Worm (Caenorhabditis elegans): ENCODE results near the gene T04C12.33.

Gene T04C12.33

ce11 chrV:11078104-11078724 is 26.2 kb downstream of the T04C12.33 start, which contains the start of gene act-2:
Gene act-2 (minus strand): TSS chrV:11078154.
- TF ChIP-seq ztf-4 (tag; optimal IDR thresholded peaks at IDR 0.05) = peak; percentile 50
- TF ChIP-seq nhr-77 (tag; optimal IDR thresholded peaks at IDR 0.05) = no peak
- TF ChIP-seq lsy-2 (tag; optimal IDR thresholded peaks at IDR 0.05) = peak in 1 of 2 experiments; percentile 75
- TF ChIP-seq egl-27 (tag; optimal IDR thresholded peaks at IDR 0.05) = no peak
- peak; percentile 74 for TF ChIP-seq lin-13 (GFP tag; optimal IDR thresholded peaks at IDR 0.05)
- no peak for TF ChIP-seq lin-39 (tag; optimal IDR thresholded peaks at IDR 0.05)
- no peak for TF ChIP-seq nhr-6 (tag; optimal IDR thresholded peaks at IDR 0.05)
- peak; percentile 88 for TF ChIP-seq C34F6.9 (tag; optimal IDR thresholded peaks at IDR 0.05)
- peak; percentile 64 for TF ChIP-seq ceh-16 (tag; optimal IDR thresholded peaks at IDR 0.05)
- TF ChIP-seq F13H6.1 (tag; optimal IDR thresholded peaks at IDR 0.05) = peak; percentile 44
- no peak for TF ChIP-seq unc-39 (tag; optimal IDR thresholded peaks at IDR 0.05)
- no peak for TF ChIP-seq ceh-82 (tag; optimal IDR thresholded peaks at IDR 0.05)
- TF ChIP-seq blmp-1 (tag; optimal IDR thresholded peaks at IDR 0.05; ENCODE audit: insufficient read depth) = peak; percentile 57
- TF ChIP-seq fos-1 (tag; optimal IDR thresholded peaks at IDR 0.05) = peak; percentile 97
- TF ChIP-seq elt-1 (tag; optimal IDR thresholded peaks at IDR 0.05) = no peak
- TF ChIP-seq nhr-11 (tag; optimal IDR thresholded peaks at IDR 0.05) = no peak
- no peak for TF ChIP-seq skn-1 (tag; optimal IDR thresholded peaks at IDR 0.05)
- peak; percentile 87 for TF ChIP-seq sma-3 (GFP tag; optimal IDR thresholded peaks at IDR 0.05)
- peak; percentile 21 for TF ChIP-seq mab-5 (tag; optimal IDR thresholded peaks at IDR 0.05)
- TF ChIP-seq lin-11 (tag; optimal IDR thresholded peaks at IDR 0.05) = peak; percentile 76
- no peak for TF ChIP-seq ztf-11 (tag; optimal IDR thresholded peaks at IDR 0.05)
- TF ChIP-seq ama-1 (optimal IDR thresholded peaks at IDR 0.05) = peak; percentile 40
- TF ChIP-seq unc-62 (GFP tag; optimal IDR thresholded peaks at IDR 0.05) = no peak
- TF ChIP-seq mdl-1 (tag; optimal IDR thresholded peaks at IDR 0.05) = no peak
- TF ChIP-seq crh-2 (tag; optimal IDR thresholded peaks at IDR 0.05) = peak; percentile 86
- TF ChIP-seq ZK546.5 (tag; optimal IDR thresholded peaks at IDR 0.05) = no peak
- no peak for TF ChIP-seq dmd-4 (tag; optimal IDR thresholded peaks at IDR 0.05)
- TF ChIP-seq nhr-23 (tag; optimal IDR thresholded peaks at IDR 0.05) = no peak
- TF ChIP-seq mbf-1 (tag; optimal IDR thresholded peaks at IDR 0.05) = no peak
- TF ChIP-seq elt-3 (tag; optimal IDR thresholded peaks at IDR 0.05) = no peak
- no peak for TF ChIP-seq nhr-10 (tag; optimal IDR thresholded peaks at IDR 0.05)
- TF ChIP-seq sma-9 (GFP tag; optimal IDR thresholded peaks at IDR 0.05) = peak; percentile 8
- no peak for TF ChIP-seq sma-9 (tag; optimal IDR thresholded peaks at IDR 0.05)
- peak; percentile 80 for TF ChIP-seq sem-4 (tag; optimal IDR thresholded peaks at IDR 0.05)
- TF ChIP-seq Y55F3AM.14 (GFP tag; optimal IDR thresholded peaks at IDR 0.05) = no peak
- peak; percentile 15 for TF ChIP-seq zag-1 (tag; optimal IDR thresholded peaks at IDR 0.05)
- no peak for TF ChIP-seq nhr-12 (tag; optimal IDR thresholded peaks at IDR 0.05)
- peak; percentile 84 for TF ChIP-seq nhr-25 (tag; optimal IDR thresholded peaks at IDR 0.05)
- no peak for TF ChIP-seq aly-2 (tag; optimal IDR thresholded peaks at IDR 0.05)
- peak; percentile 86 for TF ChIP-seq unc-55 (GFP tag; optimal IDR thresholded peaks at IDR 0.05)
- TF ChIP-seq snpc-4 (tag; optimal IDR thresholded peaks at IDR 0.05) = peak; percentile 55
- peak; percentile 20 for TF ChIP-seq nhr-21 (tag; optimal IDR thresholded peaks at IDR 0.05)
- TF ChIP-seq alr-1 (tag; optimal IDR thresholded peaks at IDR 0.05) = no peak
- no peak for TF ChIP-seq peb-1 (tag; optimal IDR thresholded peaks at IDR 0.05)
- TF ChIP-seq nhr-237 (tag; optimal IDR thresholded peaks at IDR 0.05) = no peak
- TF ChIP-seq ztf-1 (GFP tag; conservative IDR thresholded peaks at IDR 0.05) = no peak
- TF ChIP-seq nhr-129 (tag; optimal IDR thresholded peaks at IDR 0.05) = peak; percentile 76
- TF ChIP-seq gmeb-1 (tag; optimal IDR thresholded peaks at IDR 0.05) = peak; percentile 69
- TF ChIP-seq R02D3.7 (tag; optimal IDR thresholded peaks at IDR 0.05) = no peak

All from whole organism, L2 larva.